Worm (Caenorhabditis elegans) whole organism, L4 larva: Measurements from ENCODE around the gene ndub-6.

Experiments
- R02D3.7 ChIP-seq: fragments of 150-350 bp; sonication (generic microtip); optimal IDR thresholded peaks from 3 replicates; lab custom pipeline; 2014; ENCODE audit warnings: missing biosample characterization, missing genetic modification characterization
- ama-1 ChIP-seq: fragments of 150-350 bp; optimal IDR thresholded peaks from 2 replicates; lab custom pipeline; 2014; ENCODE audit warnings: inconsistent platforms, mixed read lengths
- dve-1 ChIP-seq: sonication (generic microtip); optimal IDR thresholded peaks from 2 replicates; lab custom pipeline; 2017; ENCODE audit warnings: antibody characterized with exemption, mild to moderate bottlenecking, missing genetic modification characterization, missing compliant biosample characterization; ENCODE audit not compliant: insufficient read depth
- hmg-1.1 ChIP-seq: fragments of 200-800 bp; sonication (Bioruptor generic); IDR thresholded peaks from 2 replicates; pipeline ENCODE4 v1.3.6; 2022; ENCODE audit warnings: missing genetic modification reagents, missing genetic modification characterization, missing compliant biosample characterization
- mep-1 ChIP-seq: fragments of 150-350 bp; sonication (generic microtip); optimal IDR thresholded peaks from 3 replicates; lab custom pipeline; 2014; ENCODE audit warnings: missing biosample characterization, missing genetic modification characterization
- nhr-237 ChIP-seq: sonication (generic microtip); optimal IDR thresholded peaks from 2 replicates; lab custom pipeline; 2017; ENCODE audit warnings: missing biosample characterization, missing genetic modification characterization
- nhr-76 ChIP-seq: fragments of 150-350 bp; optimal IDR thresholded peaks from 2 replicates; lab custom pipeline; 2014; ENCODE audit warnings: missing biosample characterization, missing genetic modification characterization
- pha-4 ChIP-seq, 2 experiments: fragments of 150-350 bp in 1 of 2; fragments of 200-800 bp in 1 of 2; sonication (Bioruptor generic) in 1 of 2; IDR thresholded peaks in 1 of 2; optimal IDR thresholded peaks in 1 of 2; 2 replicates each; pipeline versions ENCODE4 v1.3.6 to Lab custom; 2014 to 2022; ENCODE audit warnings: missing genetic modification characterization in 2 of 2, missing genetic modification reagents in 2 of 2, missing biosample characterization in 1 of 2, missing compliant biosample characterization in 1 of 2
- skn-1 ChIP-seq: fragments of 150-350 bp; optimal IDR thresholded peaks from 2 replicates; lab custom pipeline; 2014; ENCODE audit warnings: missing biosample characterization, missing genetic modification characterization
- spr-3 ChIP-seq: fragments of 200-800 bp; sonication (Bioruptor generic); optimal IDR thresholded peaks from 2 replicates; lab custom pipeline; 2018; ENCODE audit warnings: mild to moderate bottlenecking, missing genetic modification characterization, missing compliant biosample characterization
- unc-39 ChIP-seq: sonication (generic microtip); optimal IDR thresholded peaks from 2 replicates; lab custom pipeline; 2017; ENCODE audit warnings: missing biosample characterization, missing genetic modification characterization
- zag-1 ChIP-seq: fragments of 150-350 bp; optimal IDR thresholded peaks from 2 replicates; lab custom pipeline; 2014; ENCODE audit warnings: missing biosample characterization, missing genetic modification characterization

ce11 chrIV:11627847-11628246 lies 24.4 kb upstream of the ndub-6 start, which contains the start of gene lys-6:
- TF ChIP-seq skn-1 (tag; lab: Kevin White, UChicago) (no peak), hmg-1.1 (GFP tag; lab: Robert Waterston, UW) (no peak), pha-4 (GFP tag; IDR thresholded peaks at IDR 0.05; lab: Robert Waterston, UW) (no peak), pha-4 (tag; optimal IDR thresholded peaks at IDR 0.05; lab: Kevin White, UChicago) (no peak), R02D3.7 (tag; lab: Kevin White, UChicago) (no peak), nhr-237 (tag; lab: Kevin White, UChicago) (no peak), mep-1 (tag; lab: Kevin White, UChicago) (no peak), nhr-76 (tag; lab: Kevin White, UChicago) (no peak), dve-1 (tag; lab: Kevin White, UChicago) (no peak), spr-3 (GFP tag; lab: Kevin White, UChicago) (no peak), unc-39 (tag; lab: Kevin White, UChicago) (no peak), zag-1 (tag; lab: Kevin White, UChicago) (no peak), ama-1 (lab: Kevin White, UChicago) (no peak)
